Worm (Caenorhabditis elegans): ENCODE data around the gene srj-10.

The srj-10 gene

DNA sequence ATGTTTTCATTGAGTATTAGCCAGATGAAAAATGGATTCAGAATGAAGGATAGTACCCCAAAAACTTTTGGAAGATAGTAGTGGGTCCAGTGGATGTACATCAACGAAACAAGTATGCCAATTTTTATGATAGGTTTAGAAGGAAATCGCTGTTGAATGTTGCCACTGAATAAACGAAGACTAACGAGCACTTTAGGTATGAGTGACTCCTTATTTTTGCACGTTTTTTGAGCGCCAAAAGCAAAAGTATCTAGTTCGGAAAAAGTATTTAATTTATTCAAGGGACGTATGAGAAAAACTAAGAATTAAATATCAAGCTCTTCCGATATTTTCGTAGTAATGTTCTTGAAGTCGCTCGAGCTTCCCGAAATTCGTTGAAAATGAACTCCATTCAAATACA is at the start of gene srj-10:
TSS of gene srj-10 (minus strand) at position 101 of the 400 bp plus-strand sequence.
- TF ChIP-seq egl-27 (tag; optimal IDR thresholded peaks at IDR 0.05) (no peak), nhr-21 (tag; optimal IDR thresholded peaks at IDR 0.05) (no peak)

DNA sequence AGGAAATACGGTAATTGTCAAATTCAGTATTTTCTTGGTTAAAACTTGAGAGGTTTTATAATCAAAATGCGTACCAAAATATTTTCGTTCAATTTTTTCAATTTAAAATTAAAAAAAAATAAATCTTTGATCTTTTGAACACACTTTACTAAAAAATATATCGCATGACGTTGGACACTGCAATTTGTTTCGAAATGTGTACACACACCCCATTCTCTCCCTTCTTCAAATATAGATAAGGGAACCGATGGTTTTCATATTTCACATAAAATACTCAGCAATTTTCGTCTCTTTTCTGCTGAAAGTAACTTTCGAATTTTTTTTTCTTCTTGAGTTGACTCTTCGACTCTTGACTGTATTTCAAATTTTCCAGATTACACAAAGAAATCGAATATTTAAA is 47.7 kb upstream of the srj-10 start:
- TF ChIP-seq nhr-23 (tag; optimal IDR thresholded peaks at IDR 0.05) (no peak), nhr-129 (tag; optimal IDR thresholded peaks at IDR 0.05) (no peak), egl-27 (tag; optimal IDR thresholded peaks at IDR 0.05) (no peak), unc-39 (tag; optimal IDR thresholded peaks at IDR 0.05) (no peak), lsy-2 (tag; optimal IDR thresholded peaks at IDR 0.05) (no peak), fos-1 (tag; optimal IDR thresholded peaks at IDR 0.05) (peak; percentile 24)

ce11 chrV:16120922-16121321 is 47.2 kb upstream of the srj-10 start, which contains the start of gene skr-3:
skr-3 (plus strand) TSS chrV:16121084.
- TF ChIP-seq sma-9 (GFP tag; optimal IDR thresholded peaks at IDR 0.05): peak; percentile 38
- no peak for TF ChIP-seq sma-9 (tag; optimal IDR thresholded peaks at IDR 0.05)
- TF ChIP-seq blmp-1 (tag; optimal IDR thresholded peaks at IDR 0.05; ENCODE audit: insufficient read depth): no peak
- no peak for TF ChIP-seq lsy-2 (tag; optimal IDR thresholded peaks at IDR 0.05)
- no peak for TF ChIP-seq alr-1 (tag; optimal IDR thresholded peaks at IDR 0.05)
- TF ChIP-seq nhr-12 (tag; optimal IDR thresholded peaks at IDR 0.05): no peak
- TF ChIP-seq fos-1 (tag; optimal IDR thresholded peaks at IDR 0.05): peak; percentile 71
- no peak for TF ChIP-seq lin-39 (tag; optimal IDR thresholded peaks at IDR 0.05)

DNA sequence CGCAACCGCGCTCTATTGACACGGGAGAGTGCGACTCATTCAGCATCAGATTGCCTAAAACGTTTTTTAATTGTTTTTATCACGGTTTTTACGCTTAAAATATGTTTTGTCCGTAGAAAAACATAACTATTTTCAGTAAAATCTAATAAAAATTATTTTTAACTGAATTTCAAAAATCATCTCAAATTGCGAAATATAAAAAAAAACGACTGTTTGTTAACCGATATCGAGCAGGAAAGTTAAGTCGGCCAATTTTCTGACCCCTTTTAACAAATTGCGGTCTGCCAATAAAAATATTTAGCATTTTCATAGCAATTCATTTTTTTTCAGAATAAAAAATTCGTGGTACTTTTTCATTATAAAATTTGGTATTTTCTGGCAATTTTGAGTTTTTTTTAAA is 46.7 kb upstream of the srj-10 start:
- TF ChIP-seq mdl-1 (tag; optimal IDR thresholded peaks at IDR 0.05) (no peak), lsy-2 (tag; optimal IDR thresholded peaks at IDR 0.05) (no peak), alr-1 (tag; optimal IDR thresholded peaks at IDR 0.05) (no peak), nhr-6 (tag; optimal IDR thresholded peaks at IDR 0.05) (no peak), ama-1 (optimal IDR thresholded peaks at IDR 0.05) (no peak), snpc-4 (tag; optimal IDR thresholded peaks at IDR 0.05) (no peak), crh-2 (tag; optimal IDR thresholded peaks at IDR 0.05) (no peak), nhr-77 (tag; optimal IDR thresholded peaks at IDR 0.05) (no peak)

- TF ChIP-seq mbf-1 (tag; optimal IDR thresholded peaks at IDR 0.05): no peak
- TF ChIP-seq mab-5 (tag; optimal IDR thresholded peaks at IDR 0.05): no peak
- no peak for TF ChIP-seq mdl-1 (tag; optimal IDR thresholded peaks at IDR 0.05)
- TF ChIP-seq aly-2 (tag; optimal IDR thresholded peaks at IDR 0.05): no peak
- no peak for TF ChIP-seq elt-3 (tag; optimal IDR thresholded peaks at IDR 0.05)
- TF ChIP-seq zag-1 (tag; optimal IDR thresholded peaks at IDR 0.05): no peak
Measured at ce11 chrV:16118601-16119000, 44.8 kb upstream of the srj-10 start, which contains the start of gene str-103. str-103 (minus strand) TSS chrV:16118701.

DNA sequence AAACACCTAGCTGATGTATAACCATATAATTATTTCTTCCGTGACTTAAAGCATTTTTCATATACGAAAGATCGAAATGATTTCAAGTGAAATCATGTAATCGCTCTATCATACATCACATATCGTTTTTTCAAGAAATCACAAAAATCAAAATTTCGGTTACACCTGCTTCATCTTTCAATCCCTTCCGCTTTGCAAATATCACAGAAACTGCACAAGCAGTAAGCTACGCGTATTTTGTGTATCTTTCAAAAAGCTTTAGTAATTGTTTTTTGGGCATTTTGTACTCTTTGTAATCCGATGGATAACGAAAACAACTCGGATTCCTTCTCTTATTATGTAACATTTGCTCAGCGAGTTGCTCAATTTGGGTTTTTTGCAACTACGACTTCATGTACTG is 41.6 kb upstream of the srj-10 start, which contains the start of gene str-25:
TSS of gene str-25 (plus strand) at position 301 of the 400 bp plus-strand sequence.
- TF ChIP-seq ztf-1 (GFP tag; conservative IDR thresholded peaks at IDR 0.05) (no peak), elt-1 (tag; optimal IDR thresholded peaks at IDR 0.05) (no peak), gmeb-1 (tag; optimal IDR thresholded peaks at IDR 0.05) (no peak), lin-13 (GFP tag; optimal IDR thresholded peaks at IDR 0.05) (no peak), sma-9 (GFP tag; optimal IDR thresholded peaks at IDR 0.05) (no peak), sma-9 (tag; optimal IDR thresholded peaks at IDR 0.05) (no peak), nhr-11 (tag; optimal IDR thresholded peaks at IDR 0.05) (no peak), ama-1 (optimal IDR thresholded peaks at IDR 0.05) (no peak), nhr-129 (tag; optimal IDR thresholded peaks at IDR 0.05) (no peak), peb-1 (tag; optimal IDR thresholded peaks at IDR 0.05) (no peak), mab-5 (tag; optimal IDR thresholded peaks at IDR 0.05) (no peak), nhr-6 (tag; optimal IDR thresholded peaks at IDR 0.05) (no peak), unc-39 (tag; optimal IDR thresholded peaks at IDR 0.05) (no peak), aly-2 (tag; optimal IDR thresholded peaks at IDR 0.05) (no peak), ztf-4 (tag; optimal IDR thresholded peaks at IDR 0.05) (no peak), ceh-16 (tag; optimal IDR thresholded peaks at IDR 0.05) (no peak), nhr-25 (tag; optimal IDR thresholded peaks at IDR 0.05) (no peak), sem-4 (tag; optimal IDR thresholded peaks at IDR 0.05) (no peak), elt-3 (tag; optimal IDR thresholded peaks at IDR 0.05) (no peak), R02D3.7 (tag; optimal IDR thresholded peaks at IDR 0.05) (no peak), snpc-4 (tag; optimal IDR thresholded peaks at IDR 0.05) (no peak)

Data from whole organism, L2 larva.